Fruit fly (Drosophila melanogaster): Measurements from ENCODE around the gene CG42458.
A peak's percentile ranks its signal among the peaks of the same experiment; 100 is the strongest.

CG42458 gene

dm6 chr3L:7381359-7381976, 42.2 kb upstream of the CG42458 start, which contains the start of the genes SMSr and smid (continued):
- TF ChIP-seq kay (GFP tag; optimal IDR thresholded peaks at IDR 0.05) (peak; percentile 8), CG12219 (GFP tag; optimal IDR thresholded peaks at IDR 0.05) (peak; percentile 16), CG18764 (GFP tag; optimal IDR thresholded peaks at IDR 0.05) (peak; percentile 40), Rfx (GFP tag; IDR thresholded peaks at IDR 0.05) (peak; percentile 71), disco-r (GFP tag; optimal IDR thresholded peaks at IDR 0.05) (no peak), CG11696 (GFP tag; IDR thresholded peaks at IDR 0.05) (no peak), trh (GFP tag; optimal IDR thresholded peaks at IDR 0.05) (no peak), Hmx (GFP tag; optimal IDR thresholded peaks at IDR 0.05) (no peak), CG42726 (GFP tag; IDR thresholded peaks at IDR 0.05; ENCODE audit: partially characterized antibody) (0 out of 2 replicates have a peak, but pooled peaks have one; percentile 53), gsb-n (tag; optimal IDR thresholded peaks at IDR 0.05) (peak; percentile 65), sqz (GFP tag; optimal IDR thresholded peaks at IDR 0.05) (peak; percentile 25), al (GFP tag; IDR thresholded peaks at IDR 0.05) (peak; percentile 64), CG12942 (GFP tag; optimal IDR thresholded peaks at IDR 0.05) (peak; percentile 54), CG10431 (GFP tag; optimal IDR thresholded peaks at IDR 0.05) (no peak), CG1603 (tag; optimal IDR thresholded peaks at IDR 0.05) (peak; percentile 30), CG17829 (tag; optimal IDR thresholded peaks at IDR 0.05) (peak; percentile 77), z (GFP tag; IDR thresholded peaks at IDR 0.05) (no peak), otp (GFP tag; IDR thresholded peaks at IDR 0.05) (no peak), ro (GFP tag; IDR thresholded peaks at IDR 0.05) (no peak), CG4282 (GFP tag; optimal IDR thresholded peaks at IDR 0.05) (no peak), cg (GFP tag; optimal IDR thresholded peaks at IDR 0.05) (no peak), maf-S (GFP tag; optimal IDR thresholded peaks at IDR 0.05) (peak; percentile 44), Abd-B (GFP tag; optimal IDR thresholded peaks at IDR 0.05) (no peak), Oaz (GFP tag; IDR thresholded peaks at IDR 0.05) (no peak), ind (GFP tag; optimal IDR thresholded peaks at IDR 0.05) (peak; percentile 58), sens (GFP tag) (peak; percentile 95), CG10543 (GFP tag; optimal IDR thresholded peaks at IDR 0.05) (no peak), CG1602 (GFP tag; optimal IDR thresholded peaks at IDR 0.05) (peak; percentile 61), hkb (optimal IDR thresholded peaks at IDR 0.05) (peak; percentile 81), hkb (GFP tag; IDR thresholded peaks at IDR 0.05) (0 out of 2 replicates have a peak, but pooled peaks have one; percentile 19), hth (optimal IDR thresholded peaks at IDR 0.05) (no peak), yki (optimal IDR thresholded peaks at IDR 0.05) (no peak), Fer1 (GFP tag; optimal IDR thresholded peaks at IDR 0.05) (peak; percentile 33), Sin3A (optimal IDR thresholded peaks at IDR 0.05) (peak; percentile 98), CG17568 (GFP tag; optimal IDR thresholded peaks at IDR 0.05) (no peak), CG2678 (tag; optimal IDR thresholded peaks at IDR 0.05) (no peak), Dip3 (GFP tag; optimal IDR thresholded peaks at IDR 0.05) (peak; percentile 62), Deaf1 (tag; optimal IDR thresholded peaks at IDR 0.05) (peak; percentile 72), CG30431 (GFP tag; optimal IDR thresholded peaks at IDR 0.05) (no peak), zen2 (GFP tag; IDR thresholded peaks at IDR 0.05; ENCODE audit: partially characterized antibody) (peak; percentile 53; the same call in 2 of the 3 replicates), Aef1 (GFP tag; IDR thresholded peaks at IDR 0.05) (peak; percentile 66), Neu2 (GFP tag; optimal IDR thresholded peaks at IDR 0.05; ENCODE audit: borderline replicate concordance) (no peak), CG6689 (GFP tag; IDR thresholded peaks at IDR 0.05) (peak; percentile 62; the same call in 1 of the 2 replicates), dmrt11E (tag; optimal IDR thresholded peaks at IDR 0.05) (peak; percentile 70), Nf-YC (tag; optimal IDR thresholded peaks at IDR 0.05) (no peak), Sox100B (GFP tag; optimal IDR thresholded peaks at IDR 0.05) (peak; percentile 43), CG30403 (GFP tag; optimal IDR thresholded peaks at IDR 0.05) (peak; percentile 79), Dbx (GFP tag; IDR thresholded peaks at IDR 0.05) (0 out of 3 replicates have a peak, but pooled peaks have one; percentile 58), CG8359 (GFP tag; optimal IDR thresholded peaks at IDR 0.05; ENCODE audit: borderline replicate concordance) (no peak), CG2712 (tag; optimal IDR thresholded peaks at IDR 0.05) (peak; percentile 76), sob (GFP tag; IDR thresholded peaks at IDR 0.05) (peak; percentile 52), CG7556 (GFP tag; optimal IDR thresholded peaks at IDR 0.05) (peak; percentile 44)
